Worm (Caenorhabditis elegans) whole organism, mixed stage, embryonic: ENCODE measurements around the gene R05H5.4.

ENCODE experiments used
- elt-3 ChIP-seq: fragments of 150-350 bp; optimal IDR thresholded peaks from 2 replicates; lab custom pipeline; 2014; ENCODE audit warnings: missing biosample characterization, missing genetic modification characterization
- flh-1 ChIP-seq: fragments of 200-800 bp; sonication (Bioruptor generic); optimal IDR thresholded peaks from 2 replicates; lab custom pipeline; 2018; ENCODE audit warnings: mild to moderate bottlenecking, missing genetic modification characterization, moderate library complexity, missing compliant biosample characterization
- lin-13 ChIP-seq: fragments of 150-350 bp; optimal IDR thresholded peaks from 2 replicates; lab custom pipeline; 2014; ENCODE audit warnings: missing biosample characterization, missing genetic modification characterization
- lsy-2 ChIP-seq: fragments of 150-350 bp; optimal IDR thresholded peaks from 2 replicates; lab custom pipeline; 2014; ENCODE audit warnings: missing biosample characterization, missing genetic modification characterization
- mls-2 ChIP-seq: sonication (generic microtip); optimal IDR thresholded peaks from 2 replicates; lab custom pipeline; 2016; ENCODE audit warnings: mild to moderate bottlenecking, missing genetic modification characterization, moderate library complexity, missing compliant biosample characterization
- nhr-12 ChIP-seq: fragments of 150-350 bp; optimal IDR thresholded peaks from 2 replicates; lab custom pipeline; 2014; ENCODE audit warnings: missing biosample characterization, missing genetic modification characterization
- nhr-76 ChIP-seq: sonication (generic microtip); optimal IDR thresholded peaks from 2 replicates; lab custom pipeline; 2017; ENCODE audit warnings: missing biosample characterization, missing genetic modification characterization
- pha-4 ChIP-seq: fragments of 150-350 bp; optimal IDR thresholded peaks from 2 replicates; lab custom pipeline; 2018; ENCODE audit warnings: missing biosample characterization, missing genetic modification reagents, missing genetic modification characterization
- snpc-4 ChIP-seq: fragments of 150-350 bp; optimal IDR thresholded peaks from 2 replicates; lab custom pipeline; 2014; ENCODE audit warnings: missing biosample characterization, missing genetic modification characterization
- unc-39 ChIP-seq: fragments of 150-350 bp; optimal IDR thresholded peaks from 2 replicates; lab custom pipeline; 2014; ENCODE audit warnings: missing biosample characterization, missing genetic modification characterization
- unc-62 ChIP-seq: fragments of 150-350 bp; optimal IDR thresholded peaks from 2 replicates; lab custom pipeline; 2014; ENCODE audit warnings: missing biosample characterization, missing genetic modification reagents, missing genetic modification characterization

ce11 chrII:10189369-10189768 lies 10.4 kb downstream of the R05H5.4 start, which contains the start of gene cdc-25.4:
- TF ChIP-seq elt-3 (tag; lab: Kevin White, UChicago) (no peak), nhr-12 (no peak), unc-62 (no peak), lsy-2 (tag; lab: Kevin White, UChicago) (no peak), snpc-4 (tag; lab: Kevin White, UChicago) (no peak), pha-4 (tag; lab: Kevin White, UChicago) (no peak), mls-2 (tag; lab: Kevin White, UChicago) (no peak), unc-39 (tag; lab: Kevin White, UChicago) (no peak), nhr-76 (no peak), flh-1 (GFP tag; lab: Kevin White, UChicago) (no peak), lin-13 (tag; lab: Kevin White, UChicago) (no peak)
